Worm (Caenorhabditis elegans) whole organism, midembryonic: ENCODE measurements around the gene srbc-17.

Source experiments
- T22C8.4 ChIP-seq: fragments of 200-800 bp; sonication (Bioruptor generic); IDR thresholded peaks from 2 replicates; pipeline ENCODE4 v1.3.6; 2022; ENCODE audit warnings: missing genetic modification characterization, missing compliant biosample characterization
- ztf-23 ChIP-seq: fragments of 200-800 bp; sonication (Bioruptor generic); IDR thresholded peaks from 2 replicates; pipeline ENCODE4 v1.3.6; 2022; ENCODE audit warnings: missing genetic modification reagents, missing genetic modification characterization, missing compliant biosample characterization
- ztf-29 ChIP-seq: fragments of 200-800 bp; sonication (Bioruptor generic); IDR thresholded peaks from 2 replicates; pipeline ENCODE4 v1.3.6; 2022; ENCODE audit warnings: missing genetic modification reagents, missing genetic modification characterization, missing compliant biosample characterization

- TF ChIP-seq ztf-29 (GFP tag; lab: Robert Waterston, UW), result no peak
- no peak for TF ChIP-seq ztf-23 (GFP tag; lab: Robert Waterston, UW)
- TF ChIP-seq T22C8.4 (GFP tag; lab: Robert Waterston, UW), result no peak
Observed at ce11 chrV:2183162-2183561, 5.6 kb downstream of the srbc-17 start, which contains the start of gene cyp-33C2.
